Worm (Caenorhabditis elegans) whole organism, early embryonic: ENCODE results near the gene M162.7.

Source experiments
- ama-1 ChIP-seq: fragments of 150-350 bp; optimal IDR thresholded peaks from 2 replicates; lab custom pipeline; 2014
- ceh-13 ChIP-seq: fragments of 200-800 bp; sonication (Bioruptor generic); optimal IDR thresholded peaks from 2 replicates; lab custom pipeline; 2018; ENCODE audit warnings: mild to moderate bottlenecking, missing genetic modification characterization, missing compliant biosample characterization
- hmbx-1 ChIP-seq: sonication (generic microtip); optimal IDR thresholded peaks from 2 replicates; lab custom pipeline; 2016; ENCODE audit warnings: mild to moderate bottlenecking, missing genetic modification characterization, missing compliant biosample characterization
- hnd-1 ChIP-seq: sonication (generic microtip); optimal IDR thresholded peaks from 2 replicates; lab custom pipeline; 2016; ENCODE audit warnings: missing genetic modification characterization, missing compliant biosample characterization
- pes-1 ChIP-seq: fragments of 200-800 bp; sonication (Bioruptor generic); IDR thresholded peaks from 2 replicates; pipeline ENCODE4 v1.3.6; 2022; ENCODE audit warnings: missing genetic modification reagents, missing genetic modification characterization, missing compliant biosample characterization
- sea-1 ChIP-seq: fragments of 200-800 bp; sonication (Bioruptor generic); conservative IDR thresholded peaks from 2 replicates; pipeline ENCODE4 v1.3.6; 2022; ENCODE audit warnings: missing genetic modification characterization, missing compliant biosample characterization
- tbx-11 ChIP-seq: fragments of 200-800 bp; sonication (Bioruptor generic); IDR thresholded peaks from 2 replicates; pipeline ENCODE4 v1.3.6; 2022; ENCODE audit warnings: missing genetic modification characterization, missing compliant biosample characterization

ce11 chrV:19831588-19831987 lies 36.8 kb upstream of the M162.7 start:
- TF ChIP-seq hmbx-1 (tag; lab: Kevin White, UChicago) (no peak), pes-1 (GFP tag; lab: Robert Waterston, UW) (no peak), ama-1 (lab: Kevin White, UChicago) (no peak), sea-1 (no peak), tbx-11 (GFP tag; lab: Robert Waterston, UW) (no peak), hnd-1 (no peak), ceh-13 (GFP tag; lab: Kevin White, UChicago) (no peak)
